Worm (Caenorhabditis elegans): ENCODE data around the gene nhr-112.
A peak's percentile ranks its signal among the peaks of the same experiment; 100 is the strongest.

nhr-112 gene

ce11 chrV:16699752-16700259, 23.8 kb downstream of the nhr-112 start, which contains the start of gene Y70C5C.1:
TSS of gene Y70C5C.1 (plus strand) at chrV:16700209.
- TF ChIP-seq him-1 (tag; optimal IDR thresholded peaks at IDR 0.05) = no peak
- 0 out of 2 replicates have a peak, but pooled peaks have one; percentile 7 for TF ChIP-seq madf-3 (GFP tag; IDR thresholded peaks at IDR 0.05)

- TF ChIP-seq hlh-12 (tag; optimal IDR thresholded peaks at IDR 0.05) (no peak), Y95B8A.8 (GFP tag; IDR thresholded peaks at IDR 0.05) (no peak), athp-1 (tag; optimal IDR thresholded peaks at IDR 0.05) (no peak), rec-8 (tag; optimal IDR thresholded peaks at IDR 0.05) (no peak), madf-10 (tag; optimal IDR thresholded peaks at IDR 0.05) (no peak), ceh-100 (GFP tag; IDR thresholded peaks at IDR 0.05) (no peak), cebp-1 (GFP tag; IDR thresholded peaks at IDR 0.05) (no peak), cebp-1 (tag; optimal IDR thresholded peaks at IDR 0.05) (no peak)
Measured at ce11 chrV:16697178-16697577, 26.5 kb downstream of the nhr-112 start, which contains the start of gene srw-41. TSS of gene srw-41 (plus strand) at chrV:16697478.

ce11 chrV:16695499-16695898, 28.1 kb downstream of the nhr-112 start:
- TF ChIP-seq ceh-58 (GFP tag; IDR thresholded peaks at IDR 0.05) = no peak
- TF ChIP-seq F57A8.1 (GFP tag; optimal IDR thresholded peaks at IDR 0.05) = no peak
- no peak for TF ChIP-seq rpc-1 (optimal IDR thresholded peaks at IDR 0.05)
- no peak for TF ChIP-seq rpc-1 (tag; optimal IDR thresholded peaks at IDR 0.05)
- TF ChIP-seq ceh-79 (tag; optimal IDR thresholded peaks at IDR 0.05) = no peak
- TF ChIP-seq somi-1 (GFP tag; optimal IDR thresholded peaks at IDR 0.05) = no peak
- no peak for TF ChIP-seq ztf-18 (tag; optimal IDR thresholded peaks at IDR 0.05)
- TF ChIP-seq mes-4 (tag; optimal IDR thresholded peaks at IDR 0.05) = no peak
- TF ChIP-seq nhr-27 (tag; optimal IDR thresholded peaks at IDR 0.05) = no peak
- TF ChIP-seq Y56A3A.18 (GFP tag; IDR thresholded peaks at IDR 0.05) = no peak
- TF ChIP-seq nhr-179 (tag; optimal IDR thresholded peaks at IDR 0.05) = no peak
- TF ChIP-seq F55B11.4 (tag; optimal IDR thresholded peaks at IDR 0.05; ENCODE audit: borderline replicate concordance, insufficient read depth) = no peak

ce11 chrV:16694538-16694937, 29.1 kb downstream of the nhr-112 start, which contains the start of gene srz-101:
TSS of gene srz-101 (plus strand) at chrV:16694838.
- no peak for TF ChIP-seq let-607 (tag; optimal IDR thresholded peaks at IDR 0.05)
- TF ChIP-seq bed-1 (GFP tag; IDR thresholded peaks at IDR 0.05) = no peak
- no peak for TF ChIP-seq K11D2.4 (GFP tag; IDR thresholded peaks at IDR 0.05)
- no peak for TF ChIP-seq lsy-27 (tag; optimal IDR thresholded peaks at IDR 0.05; ENCODE audit: borderline replicate concordance, insufficient read depth)
- TF ChIP-seq C06A6.2 (GFP tag; conservative IDR thresholded peaks at IDR 0.05) = no peak
- TF ChIP-seq madf-8 (GFP tag; conservative IDR thresholded peaks at IDR 0.05) = no peak
- TF ChIP-seq dpff-1 (tag; optimal IDR thresholded peaks at IDR 0.05) = no peak
- no peak for TF ChIP-seq ztf-25 (GFP tag; IDR thresholded peaks at IDR 0.05)
- no peak for TF ChIP-seq F57C9.4 (tag; optimal IDR thresholded peaks at IDR 0.05)
- no peak for TF ChIP-seq ets-4 (GFP tag; optimal IDR thresholded peaks at IDR 0.05)
- TF ChIP-seq T07F8.4 (tag; optimal IDR thresholded peaks at IDR 0.05) = no peak
- no peak for TF ChIP-seq Y56A3A.18 (GFP tag; IDR thresholded peaks at IDR 0.05)
- TF ChIP-seq hmg-20 (GFP tag; IDR thresholded peaks at IDR 0.05) = no peak
- TF ChIP-seq ztf-3 (GFP tag; optimal IDR thresholded peaks at IDR 0.05) = no peak
